Worm (Caenorhabditis elegans): Measurements from ENCODE around the gene tsg-101.

- TF ChIP-seq dpl-1 (GFP tag; optimal IDR thresholded peaks at IDR 0.05) (no peak), ama-1 (optimal IDR thresholded peaks at IDR 0.05) (no peak), ama-1 (GFP tag; optimal IDR thresholded peaks at IDR 0.05) (no peak), nhr-90 (tag; optimal IDR thresholded peaks at IDR 0.05) (no peak), mel-28 (tag; optimal IDR thresholded peaks at IDR 0.05; ENCODE audit: borderline replicate concordance) (no peak), egl-44 (GFP tag; IDR thresholded peaks at IDR 0.05) (no peak)
Measured at ce11 chrIV:3515412-3516046, 1.2 kb upstream of the tsg-101 start.
